Worm (Caenorhabditis elegans) whole organism, mixed stage, embryonic: Measurements from ENCODE around the gene T19D12.9.

ENCODE experiments used
- ces-1 ChIP-seq: fragments of 150-350 bp; optimal IDR thresholded peaks from 2 replicates; lab custom pipeline; 2014; ENCODE audit warnings: missing biosample characterization, missing genetic modification reagents, missing genetic modification characterization
- lin-13 ChIP-seq: fragments of 150-350 bp; optimal IDR thresholded peaks from 2 replicates; lab custom pipeline; 2014; ENCODE audit warnings: missing biosample characterization, missing genetic modification characterization
- snpc-4 ChIP-seq: fragments of 150-350 bp; optimal IDR thresholded peaks from 2 replicates; lab custom pipeline; 2014; ENCODE audit warnings: missing biosample characterization, missing genetic modification characterization
- unc-62 ChIP-seq: fragments of 150-350 bp; optimal IDR thresholded peaks from 2 replicates; lab custom pipeline; 2014; ENCODE audit warnings: missing biosample characterization, missing genetic modification reagents, missing genetic modification characterization
- ztf-11 ChIP-seq: fragments of 150-350 bp; optimal IDR thresholded peaks from 2 replicates; lab custom pipeline; 2014; ENCODE audit warnings: missing biosample characterization, missing genetic modification characterization

ce11 chrII:6619007-6619406 lies 35.2 kb downstream of the T19D12.9 start:
- TF ChIP-seq ces-1 (GFP tag; lab: Kevin White, UChicago), result no peak
- TF ChIP-seq snpc-4 (tag; lab: Kevin White, UChicago), result no peak
- TF ChIP-seq unc-62 (GFP tag; lab: Kevin White, UChicago), result no peak
- no peak for TF ChIP-seq ztf-11 (tag; lab: Kevin White, UChicago)
- TF ChIP-seq lin-13 (tag; lab: Kevin White, UChicago), result no peak
